Fruit fly (Drosophila melanogaster) whole organism, embryonic: ENCODE measurements around the gene vers.
A peak's percentile ranks its signal among the peaks of the same experiment; 100 is the strongest.

Source experiments
- Atf-2 ChIP-seq: fragments of 200-800 bp; sonication (Bioruptor generic); optimal IDR thresholded peaks from 2 replicates; lab custom pipeline; 2016; ENCODE audit warnings: missing biosample characterization, missing genetic modification characterization
- B-H2 ChIP-seq: fragments of 200-800 bp; sonication (Bioruptor generic); optimal IDR thresholded peaks from 2 replicates; lab custom pipeline; 2018; ENCODE audit warnings: missing biosample characterization, mild to moderate bottlenecking, missing genetic modification characterization
- C15 ChIP-seq: fragments of 200-800 bp; sonication (Bioruptor generic); IDR thresholded peaks from 3 replicates; pipeline ENCODE4 v1.3.6; 2022; ENCODE audit warnings: missing biosample characterization, missing genetic modification characterization
- CG1024 ChIP-seq: fragments of 200-800 bp; sonication (Bioruptor generic); IDR thresholded peaks from 2 replicates; pipeline ENCODE4 v1.3.6; 2022; ENCODE audit warnings: missing biosample characterization, missing genetic modification characterization
- CG10366 ChIP-seq: fragments of 200-800 bp; sonication (Bioruptor generic); IDR thresholded peaks from 2 replicates; pipeline ENCODE4 v1.3.6; 2022; ENCODE audit warnings: missing biosample characterization, missing genetic modification characterization
- CG11695 ChIP-seq: fragments of 200-800 bp; sonication (Bioruptor generic); IDR thresholded peaks from 3 replicates; pipeline ENCODE4 v1.3.6; 2022; ENCODE audit warnings: missing biosample characterization, missing genetic modification characterization
- CG12391 ChIP-seq: fragments of 200-800 bp; sonication (Bioruptor generic); optimal IDR thresholded peaks from 3 replicates; lab custom pipeline; 2018; ENCODE audit warnings: missing biosample characterization, mild to moderate bottlenecking, missing genetic modification characterization, moderate library complexity
- CG12659 ChIP-seq: fragments of 200-800 bp; sonication (Bioruptor generic); optimal IDR thresholded peaks from 3 replicates; lab custom pipeline; 2017; ENCODE audit warnings: mild to moderate bottlenecking, missing biosample characterization, missing genetic modification reagents, missing genetic modification characterization
- CG1602 ChIP-seq: fragments of 200-800 bp; sonication (Bioruptor generic); optimal IDR thresholded peaks from 3 replicates; lab custom pipeline; 2016; ENCODE audit warnings: missing biosample characterization, missing genetic modification characterization
- CG18599 ChIP-seq: fragments of 200-800 bp; sonication (Bioruptor generic); optimal IDR thresholded peaks from 3 replicates; lab custom pipeline; 2017; ENCODE audit warnings: missing biosample characterization, missing genetic modification characterization, mild to moderate bottlenecking, moderate library complexity, missing genetic modification reagents
- CG3281 ChIP-seq: fragments of 200-800 bp; sonication (Bioruptor generic); optimal IDR thresholded peaks from 3 replicates; lab custom pipeline; 2017; ENCODE audit warnings: missing biosample characterization, mild to moderate bottlenecking, missing genetic modification characterization
- CG34224 ChIP-seq: fragments of 200-800 bp; sonication (Bioruptor generic); IDR thresholded peaks from 3 replicates; pipeline ENCODE4 v1.3.6; 2022; ENCODE audit warnings: missing biosample characterization, missing genetic modification characterization; ENCODE audit not compliant: partially characterized antibody
- CG3847 ChIP-seq: fragments of 200-800 bp; sonication (Bioruptor generic); IDR thresholded peaks from 2 replicates; pipeline ENCODE4 v1.3.6; 2022; ENCODE audit warnings: missing biosample characterization, missing genetic modification characterization
- CG4360 ChIP-seq: fragments of 200-800 bp; sonication (Bioruptor generic); IDR thresholded peaks from 2 replicates; pipeline ENCODE4 v1.3.6; 2022; ENCODE audit warnings: missing biosample characterization, missing genetic modification characterization
- CG4730 ChIP-seq: fragments of 200-800 bp; sonication (Bioruptor generic); IDR thresholded peaks from 2 replicates; pipeline ENCODE4 v1.3.6; 2022; ENCODE audit warnings: missing biosample characterization, missing genetic modification characterization
- CG4820 ChIP-seq: fragments of 200-800 bp; sonication (Bioruptor generic); optimal IDR thresholded peaks from 3 replicates; lab custom pipeline; 2016; ENCODE audit warnings: missing biosample characterization, missing genetic modification characterization
- CG8281 ChIP-seq: fragments of 200-800 bp; sonication (Bioruptor generic); optimal IDR thresholded peaks from 2 replicates; lab custom pipeline; 2018; ENCODE audit warnings: missing biosample characterization, mild to moderate bottlenecking, missing genetic modification characterization, moderate library complexity
- CG9932 ChIP-seq: fragments of 200-800 bp; sonication (Bioruptor generic); IDR thresholded peaks from 2 replicates; pipeline ENCODE4 v1.3.6; 2022; ENCODE audit warnings: missing biosample characterization, missing genetic modification characterization
- Dip3 ChIP-seq: fragments of 200-800 bp; sonication (Bioruptor generic); optimal IDR thresholded peaks from 3 replicates; lab custom pipeline; 2016; ENCODE audit warnings: missing biosample characterization, missing genetic modification characterization
- Dll ChIP-seq: fragments of 200-800 bp; sonication (Bioruptor generic); IDR thresholded peaks from 4 replicates; pipeline ENCODE4 v1.3.6; 2022; ENCODE audit warnings: missing biosample characterization, missing genetic modification characterization; ENCODE audit not compliant: partially characterized antibody
- Doc3 ChIP-seq: fragments of 200-800 bp; sonication (Bioruptor generic); IDR thresholded peaks from 3 replicates; pipeline ENCODE4 v1.3.6; 2022; ENCODE audit warnings: missing biosample characterization, missing genetic modification characterization; ENCODE audit not compliant: partially characterized antibody
- E2f1 ChIP-seq: fragments of 200-800 bp; sonication (Bioruptor generic); IDR thresholded peaks from 2 replicates; pipeline ENCODE4 v1.3.6; 2022; ENCODE audit warnings: missing biosample characterization, missing genetic modification characterization
- Hand ChIP-seq: fragments of 200-800 bp; sonication (Bioruptor generic); optimal IDR thresholded peaks from 2 replicates; lab custom pipeline; 2017; ENCODE audit warnings: mild to moderate bottlenecking, missing biosample characterization, missing genetic modification reagents, missing genetic modification characterization
- Hr3 ChIP-seq: fragments of 200-800 bp; sonication (Bioruptor generic); optimal IDR thresholded peaks from 3 replicates; lab custom pipeline; 2016; ENCODE audit warnings: missing biosample characterization, missing genetic modification characterization
- Hsf ChIP-seq: fragments of 200-800 bp; sonication (Bioruptor generic); optimal IDR thresholded peaks from 3 replicates; lab custom pipeline; 2016; ENCODE audit warnings: missing biosample characterization, missing genetic modification characterization
- Kr ChIP-seq: fragments of 200-800 bp; sonication (Bioruptor generic); optimal IDR thresholded peaks from 2 replicates; lab custom pipeline; 2017; ENCODE audit warnings: missing biosample characterization, mild to moderate bottlenecking, missing genetic modification characterization
- Max ChIP-seq: fragments of 200-800 bp; sonication (Bioruptor generic); optimal IDR thresholded peaks from 2 replicates; lab custom pipeline; 2016; ENCODE audit warnings: missing biosample characterization, mild to moderate bottlenecking, missing genetic modification characterization
- NK7.1 ChIP-seq: fragments of 200-800 bp; sonication (Bioruptor generic); optimal IDR thresholded peaks from 3 replicates; lab custom pipeline; 2016; ENCODE audit warnings: missing biosample characterization, missing genetic modification characterization
- Neu2 ChIP-seq: fragments of 200-800 bp; sonication (Bioruptor generic); optimal IDR thresholded peaks from 3 replicates; lab custom pipeline; 2016; ENCODE audit warnings: missing biosample characterization, missing genetic modification characterization, borderline replicate concordance
- Nf-YC ChIP-seq: fragments of 200-800 bp; optimal IDR thresholded peaks from 3 replicates; lab custom pipeline; 2019; ENCODE audit warnings: missing biosample characterization, mild to moderate bottlenecking, missing genetic modification characterization, moderate library complexity
- Oli ChIP-seq: fragments of 200-800 bp; sonication (Bioruptor generic); optimal IDR thresholded peaks from 2 replicates; lab custom pipeline; 2018; ENCODE audit warnings: missing biosample characterization, mild to moderate bottlenecking, missing genetic modification characterization, moderate library complexity
- Opbp ChIP-seq: fragments of 200-800 bp; sonication (Bioruptor generic); IDR thresholded peaks from 3 replicates; pipeline ENCODE4 v1.3.6; 2022; ENCODE audit warnings: missing biosample characterization, missing genetic modification characterization; ENCODE audit not compliant: partially characterized antibody
- Six4 ChIP-seq: fragments of 200-800 bp; sonication (Bioruptor generic); optimal IDR thresholded peaks from 2 replicates; lab custom pipeline; 2016; ENCODE audit warnings: missing biosample characterization, missing genetic modification characterization
- Sry-β ChIP-seq: fragments of 200-800 bp; sonication (Bioruptor generic); optimal IDR thresholded peaks from 2 replicates; lab custom pipeline; 2018; ENCODE audit warnings: missing biosample characterization, mild to moderate bottlenecking, missing genetic modification characterization, moderate library complexity
- Ssrp ChIP-seq: fragments of 200-800 bp; sonication (Bioruptor generic); optimal IDR thresholded peaks from 2 replicates; lab custom pipeline; 2018; ENCODE audit warnings: missing biosample characterization, mild to moderate bottlenecking, missing genetic modification characterization, moderate library complexity
- YL-1 ChIP-seq: fragments of 200-800 bp; sonication (Bioruptor generic); optimal IDR thresholded peaks from 3 replicates; lab custom pipeline; 2017; ENCODE audit warnings: missing biosample characterization, mild to moderate bottlenecking, missing genetic modification characterization
- az2 ChIP-seq: fragments of 200-800 bp; sonication (Bioruptor generic); optimal IDR thresholded peaks from 3 replicates; lab custom pipeline; 2016; ENCODE audit warnings: missing biosample characterization, missing genetic modification characterization
- dmrt99B ChIP-seq: fragments of 200-800 bp; sonication (Bioruptor generic); optimal IDR thresholded peaks from 2 replicates; lab custom pipeline; 2018; ENCODE audit warnings: missing biosample characterization, mild to moderate bottlenecking, missing genetic modification characterization, moderate library complexity
- ems ChIP-seq: fragments of 200-800 bp; sonication (Bioruptor generic); optimal IDR thresholded peaks from 3 replicates; lab custom pipeline; 2016; ENCODE audit warnings: missing biosample characterization, missing genetic modification characterization
- exex ChIP-seq: fragments of 200-800 bp; sonication (Bioruptor generic); optimal IDR thresholded peaks from 4 replicates; lab custom pipeline; 2018; ENCODE audit warnings: missing biosample characterization, mild to moderate bottlenecking, missing genetic modification characterization, moderate library complexity
- fd3F ChIP-seq: fragments of 200-800 bp; sonication (Bioruptor generic); optimal IDR thresholded peaks from 2 replicates; lab custom pipeline; 2018; ENCODE audit warnings: missing biosample characterization, mild to moderate bottlenecking, missing genetic modification characterization, moderate library complexity
- fru ChIP-seq: fragments of >200 bp; optimal IDR thresholded peaks from 2 replicates; lab custom pipeline; 2017
- mld ChIP-seq: fragments of 200-800 bp; sonication (Bioruptor generic); IDR thresholded peaks from 3 replicates; pipeline ENCODE4 v1.3.6; 2022; ENCODE audit warnings: missing biosample characterization, missing genetic modification characterization; ENCODE audit not compliant: partially characterized antibody
- nerfin-1 ChIP-seq: fragments of 200-800 bp; sonication (Bioruptor generic); optimal IDR thresholded peaks from 3 replicates; lab custom pipeline; 2019; ENCODE audit warnings: missing biosample characterization, mild to moderate bottlenecking, missing genetic modification characterization, moderate library complexity
- sqz ChIP-seq: fragments of 200-800 bp; sonication (Bioruptor generic); optimal IDR thresholded peaks from 3 replicates; lab custom pipeline; 2018; ENCODE audit warnings: missing biosample characterization, mild to moderate bottlenecking, missing genetic modification characterization
- stwl ChIP-seq: fragments of 200-800 bp; sonication (Bioruptor generic); optimal IDR thresholded peaks from 3 replicates; lab custom pipeline; 2018; ENCODE audit warnings: missing biosample characterization, mild to moderate bottlenecking, missing genetic modification characterization, moderate library complexity
- tgo ChIP-seq: fragments of 200-800 bp; sonication (Bioruptor generic); IDR thresholded peaks from 3 replicates; pipeline ENCODE4 v1.3.6; 2022; ENCODE audit warnings: missing biosample characterization, missing genetic modification characterization
- trem ChIP-seq: fragments of 200-800 bp; optimal IDR thresholded peaks from 3 replicates; lab custom pipeline; 2019; ENCODE audit warnings: missing biosample characterization, mild to moderate bottlenecking, missing genetic modification characterization, moderate library complexity
- usp ChIP-seq: fragments of >200 bp; optimal IDR thresholded peaks from 2 replicates; lab custom pipeline; 2017; ENCODE audit warnings: missing biosample characterization, missing genetic modification characterization

vers gene

DNA sequence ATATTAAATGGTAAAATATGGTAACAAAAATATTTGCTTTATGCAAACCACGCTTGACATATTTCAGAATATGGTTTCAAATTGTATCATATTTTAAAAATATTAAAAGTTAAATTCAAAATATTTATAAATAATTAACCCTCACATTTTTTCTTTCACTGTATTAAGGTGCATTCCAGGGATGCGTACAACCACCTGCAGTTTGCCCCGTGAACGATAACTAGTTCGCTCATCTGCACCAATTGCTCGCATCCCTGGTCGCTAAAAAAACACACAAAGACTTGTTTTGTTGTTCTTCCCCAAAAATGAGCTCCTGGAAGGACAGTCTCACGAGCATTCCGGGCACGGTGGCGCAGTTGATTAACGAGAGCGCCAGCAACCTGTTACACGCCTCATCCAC is 16.0 kb downstream of the vers start, which contains the start of gene DEF8 (continued):
- no peak for TF ChIP-seq NK7.1
- no peak for TF ChIP-seq Neu2 (GFP tag; lab: Kevin White, UChicago)
- TF ChIP-seq CG18599 (GFP tag; lab: Kevin White, UChicago): peak; percentile 83
- TF ChIP-seq Max (GFP tag; lab: Kevin White, UChicago): peak; percentile 76
- peak; percentile 74 for TF ChIP-seq tgo (GFP tag; lab: Robert Waterston, UW)
- peak; percentile 78; the same call in 2 of the 3 replicates for TF ChIP-seq C15 (GFP tag; lab: Robert Waterston, UW)
- peak; percentile 13 for TF ChIP-seq Atf-2 (GFP tag; lab: Kevin White, UChicago)
- peak; percentile 88 for TF ChIP-seq CG11695
- peak; percentile 84 for TF ChIP-seq trem (tag; lab: Kevin White, UChicago)

DNA sequence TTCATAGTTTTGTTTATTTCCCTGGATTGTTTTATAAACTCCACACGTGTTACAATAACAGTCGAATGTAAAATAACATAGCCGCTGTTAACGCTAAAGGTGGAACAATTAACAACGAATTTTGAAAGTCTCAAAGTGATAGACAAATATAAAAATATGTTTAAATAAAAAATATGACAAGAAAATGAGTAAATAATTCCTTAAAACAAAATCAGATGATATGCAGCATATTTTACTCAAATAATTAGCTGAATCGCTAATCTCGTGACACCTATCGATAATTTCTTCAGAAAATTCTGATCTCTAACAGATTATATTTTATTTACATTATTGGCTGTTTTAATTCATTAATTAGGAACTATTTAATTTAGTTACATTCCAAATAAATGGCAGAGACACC is 20.7 kb downstream of the vers start, which contains the start of the genes CG5645 and Atg12:
TSS of gene CG5645 (minus strand) at position 77 of the 400 bp plus-strand sequence.
TSS of gene Atg12 (plus strand) at position 338 of the 400 bp plus-strand sequence.
- TF ChIP-seq Ssrp (no peak), Six4 (GFP tag; lab: Kevin White, UChicago) (peak; percentile 68), Hr3 (GFP tag; lab: Kevin White, UChicago) (peak; percentile 8), Doc3 (GFP tag; lab: Robert Waterston, UW) (peak; percentile 88), Nf-YC (peak; percentile 59), CG12391 (tag; lab: Kevin White, UChicago) (peak; percentile 78), Oli (tag; lab: Kevin White, UChicago) (no peak), CG1602 (GFP tag; lab: Kevin White, UChicago) (peak; percentile 5), dmrt99B (tag; lab: Kevin White, UChicago) (peak; percentile 51), trem (tag; lab: Kevin White, UChicago) (peak; percentile 62), Hsf (GFP tag; lab: Kevin White, UChicago) (peak; percentile 4), exex (tag; lab: Kevin White, UChicago) (peak; percentile 63), CG12659 (peak; percentile 60), B-H2 (peak; percentile 54), Opbp (GFP tag; lab: Robert Waterston, UW) (peak; percentile 72; the same call in 2 of the 3 replicates), CG1024 (peak; percentile 35; the same call in 1 of the 2 replicates), CG9932 (GFP tag; lab: Robert Waterston, UW) (peak; percentile 70), mld (GFP tag; lab: Robert Waterston, UW) (no peak), YL-1 (GFP tag; lab: Kevin White, UChicago) (peak; percentile 22), CG8281 (no peak), Dll (GFP tag; lab: Robert Waterston, UW) (peak; percentile 94), CG10366 (peak; percentile 11; the same call in 1 of the 2 replicates), CG4820 (GFP tag; lab: Kevin White, UChicago) (peak; percentile 60), Hand (GFP tag; lab: Kevin White, UChicago) (no peak), Kr (GFP tag; lab: Kevin White, UChicago) (no peak), ems (GFP tag; lab: Kevin White, UChicago) (no peak), Sry-β (GFP tag; lab: Kevin White, UChicago) (peak; percentile 17), Dip3 (GFP tag; lab: Kevin White, UChicago) (no peak), E2f1 (GFP tag; lab: Robert Waterston, UW) (peak; percentile 18; the same call in 1 of the 2 replicates), nerfin-1 (tag; lab: Kevin White, UChicago) (peak; percentile 10), fru (lab: Kevin White, UChicago) (no peak), usp (GFP tag; lab: Kevin White, UChicago) (no peak), CG3847 (GFP tag; lab: Robert Waterston, UW) (no peak), CG3281 (GFP tag; lab: Kevin White, UChicago) (peak; percentile 58), fd3F (GFP tag; lab: Kevin White, UChicago) (peak; percentile 8), sqz (GFP tag; lab: Kevin White, UChicago) (no peak), CG4730 (GFP tag; lab: Robert Waterston, UW) (peak; percentile 48), CG4360 (GFP tag; lab: Robert Waterston, UW) (no peak), stwl (tag; lab: Kevin White, UChicago) (peak; percentile 56), az2 (GFP tag; lab: Kevin White, UChicago) (peak; percentile 49), CG34224 (GFP tag; lab: Robert Waterston, UW) (peak; percentile 82)
